Fruit fly (Drosophila melanogaster): Measurements from ENCODE around the gene CG43061.

Gene CG43061

dm6 chr3R:8007595-8008255, 41.7 kb upstream of the CG43061 start, which contains the start of gene CG2767 (continued):
- TF ChIP-seq Pdp1 (GFP tag; optimal IDR thresholded peaks at IDR 0.05): peak in 1 of 2 experiments; percentile 53
- TF ChIP-seq CG6854 (GFP tag; optimal IDR thresholded peaks at IDR 0.05): no peak
- TF ChIP-seq CG6765 (GFP tag; optimal IDR thresholded peaks at IDR 0.05): no peak
- TF ChIP-seq ci (GFP tag; IDR thresholded peaks at IDR 0.05): no peak
- peak; percentile 11; the same call in 1 of the 2 replicates for TF ChIP-seq Bgb (GFP tag; IDR thresholded peaks at IDR 0.05; ENCODE audit: partially characterized antibody)
- TF ChIP-seq CG12659 (GFP tag; optimal IDR thresholded peaks at IDR 0.05): peak; percentile 15
- TF ChIP-seq oc (tag; optimal IDR thresholded peaks at IDR 0.05): peak; percentile 12
- no peak for TF ChIP-seq toy (GFP tag; IDR thresholded peaks at IDR 0.05)
- TF ChIP-seq dm (GFP tag; optimal IDR thresholded peaks at IDR 0.05): no peak
- no peak for TF ChIP-seq GATAe (GFP tag; conservative IDR thresholded peaks at IDR 0.05)
- TF ChIP-seq CG14965 (GFP tag; optimal IDR thresholded peaks at IDR 0.05; ENCODE audit: borderline replicate concordance): no peak
- no peak for TF ChIP-seq lov (optimal IDR thresholded peaks at IDR 0.05)
- TF ChIP-seq lov (GFP tag; IDR thresholded peaks at IDR 0.05): no peak
- TF ChIP-seq Hand (GFP tag; optimal IDR thresholded peaks at IDR 0.05): no peak
- TF ChIP-seq pum (GFP tag; optimal IDR thresholded peaks at IDR 0.05): no peak
- TF ChIP-seq sens (GFP tag): peak; percentile 40
- TF ChIP-seq Eip74EF (GFP tag; optimal IDR thresholded peaks at IDR 0.05): no peak
- no peak for TF ChIP-seq CG3838 (GFP tag; optimal IDR thresholded peaks at IDR 0.05)
- TF ChIP-seq Fer3 (tag; optimal IDR thresholded peaks at IDR 0.05): no peak
- TF ChIP-seq Dref (GFP tag; IDR thresholded peaks at IDR 0.05): peak; percentile 69
- TF ChIP-seq Blimp-1 (GFP tag; optimal IDR thresholded peaks at IDR 0.05): no peak
- TF ChIP-seq CG34422 (GFP tag; IDR thresholded peaks at IDR 0.05): peak; percentile 32; the same call in 1 of the 3 replicates
- no peak for TF ChIP-seq CG6175 (GFP tag; IDR thresholded peaks at IDR 0.05)
- no peak for TF ChIP-seq CG18599 (GFP tag; optimal IDR thresholded peaks at IDR 0.05)
- TF ChIP-seq sim (GFP tag; IDR thresholded peaks at IDR 0.05): no peak
- no peak for TF ChIP-seq slbo (GFP tag; IDR thresholded peaks at IDR 0.05)
- no peak; the same call in 2 of the 3 replicates for TF ChIP-seq row (GFP tag; IDR thresholded peaks at IDR 0.05)
- no peak for TF ChIP-seq CG2875 (GFP tag; optimal IDR thresholded peaks at IDR 0.05)
- TF ChIP-seq CkIIα-i1 (GFP tag; IDR thresholded peaks at IDR 0.05): no peak
- TF ChIP-seq MBD-R2 (GFP tag; IDR thresholded peaks at IDR 0.05): peak; percentile 51; the same call in 1 of the 2 replicates
- TF ChIP-seq CG14860 (GFP tag; IDR thresholded peaks at IDR 0.05; ENCODE audit: partially characterized antibody): no peak
- TF ChIP-seq emc (GFP tag; optimal IDR thresholded peaks at IDR 0.05): no peak
- TF ChIP-seq da (GFP tag; optimal IDR thresholded peaks at IDR 0.05): no peak
- no peak for TF ChIP-seq CG43689 (GFP tag; IDR thresholded peaks at IDR 0.05)
- TF ChIP-seq CHES-1-like (GFP tag; optimal IDR thresholded peaks at IDR 0.05): no peak
- no peak for TF ChIP-seq CG30431 (GFP tag; optimal IDR thresholded peaks at IDR 0.05)
- peak; percentile 84 for TF ChIP-seq Dp (GFP tag; optimal IDR thresholded peaks at IDR 0.05)
- TF ChIP-seq Oaz (GFP tag; IDR thresholded peaks at IDR 0.05): no peak
- no peak for TF ChIP-seq Chrac-16 (GFP tag; optimal IDR thresholded peaks at IDR 0.05)
- TF ChIP-seq esg (GFP tag; conservative IDR thresholded peaks at IDR 0.05): no peak
- no peak for TF ChIP-seq CG7963 (GFP tag; IDR thresholded peaks at IDR 0.05; ENCODE audit: partially characterized antibody)

Data from whole organism, embryonic.